Fruit fly (Drosophila melanogaster): Measurements from ENCODE around the gene CG7264.

Gene CG7264

dm6 chr3L:11819639-11820456, 9.0 kb upstream of the CG7264 start:
- TF ChIP-seq toe (GFP tag; optimal IDR thresholded peaks at IDR 0.05) (peak; percentile 24), Clk (GFP tag; optimal IDR thresholded peaks at IDR 0.05) (no peak), Mnt (GFP tag; optimal IDR thresholded peaks at IDR 0.05) (peak; percentile 89), CG11617 (GFP tag; optimal IDR thresholded peaks at IDR 0.05) (peak; percentile 37), CG12768 (GFP tag; optimal IDR thresholded peaks at IDR 0.05) (peak; percentile 12), CG1620 (GFP tag; optimal IDR thresholded peaks at IDR 0.05) (peak; percentile 33), CG33017 (tag; optimal IDR thresholded peaks at IDR 0.05) (peak; percentile 60), CG7045 (GFP tag; optimal IDR thresholded peaks at IDR 0.05) (peak; percentile 32), ovo (GFP tag; optimal IDR thresholded peaks at IDR 0.05) (peak; percentile 83), kay (GFP tag; ENCODE audit: borderline replicate concordance) (peak; percentile 99), CG5204 (GFP tag; optimal IDR thresholded peaks at IDR 0.05) (no peak), Crg-1 (GFP tag; optimal IDR thresholded peaks at IDR 0.05) (no peak), CG7101 (tag; optimal IDR thresholded peaks at IDR 0.05) (peak; percentile 51), cic (GFP tag; optimal IDR thresholded peaks at IDR 0.05) (peak; percentile 91), CG14711 (tag; optimal IDR thresholded peaks at IDR 0.05) (no peak), tj (GFP tag; optimal IDR thresholded peaks at IDR 0.05) (peak; percentile 99), bab1 (GFP tag; optimal IDR thresholded peaks at IDR 0.05) (peak; percentile 64), cnc (optimal IDR thresholded peaks at IDR 0.05) (peak; percentile 65 to 92), pad (GFP tag; optimal IDR thresholded peaks at IDR 0.05) (no peak), Hr96 (GFP tag; optimal IDR thresholded peaks at IDR 0.05) (peak; percentile 30)

- TF ChIP-seq CG7045 (GFP tag; optimal IDR thresholded peaks at IDR 0.05) (no peak), CG12768 (GFP tag; optimal IDR thresholded peaks at IDR 0.05) (no peak), tj (GFP tag; optimal IDR thresholded peaks at IDR 0.05) (no peak), Clk (GFP tag; optimal IDR thresholded peaks at IDR 0.05) (no peak), bab1 (GFP tag; optimal IDR thresholded peaks at IDR 0.05) (no peak), Mnt (GFP tag; optimal IDR thresholded peaks at IDR 0.05) (no peak), cic (GFP tag; optimal IDR thresholded peaks at IDR 0.05) (no peak), cnc (optimal IDR thresholded peaks at IDR 0.05) (no peak), CG5204 (GFP tag; optimal IDR thresholded peaks at IDR 0.05) (no peak), CG14711 (tag; optimal IDR thresholded peaks at IDR 0.05) (no peak), pad (GFP tag; optimal IDR thresholded peaks at IDR 0.05) (no peak), Hr96 (GFP tag; optimal IDR thresholded peaks at IDR 0.05) (no peak), ovo (GFP tag; optimal IDR thresholded peaks at IDR 0.05) (no peak), CG7101 (tag; optimal IDR thresholded peaks at IDR 0.05) (no peak), kay (GFP tag; ENCODE audit: borderline replicate concordance) (no peak), CG1620 (GFP tag; optimal IDR thresholded peaks at IDR 0.05) (no peak), toe (GFP tag; optimal IDR thresholded peaks at IDR 0.05) (no peak), CG33017 (tag; optimal IDR thresholded peaks at IDR 0.05) (no peak), Crg-1 (GFP tag; optimal IDR thresholded peaks at IDR 0.05) (no peak), CG11617 (GFP tag; optimal IDR thresholded peaks at IDR 0.05) (no peak)
These were observed 6.9 kb upstream of the CG7264 start, which contains the start of the genes CG11597 and CG5946 for dm6 chr3L:11821723-11822445. CG11597 (minus strand) TSS chr3L:11822275. CG5946 (minus strand) TSS chr3L:11822275.

DNA sequence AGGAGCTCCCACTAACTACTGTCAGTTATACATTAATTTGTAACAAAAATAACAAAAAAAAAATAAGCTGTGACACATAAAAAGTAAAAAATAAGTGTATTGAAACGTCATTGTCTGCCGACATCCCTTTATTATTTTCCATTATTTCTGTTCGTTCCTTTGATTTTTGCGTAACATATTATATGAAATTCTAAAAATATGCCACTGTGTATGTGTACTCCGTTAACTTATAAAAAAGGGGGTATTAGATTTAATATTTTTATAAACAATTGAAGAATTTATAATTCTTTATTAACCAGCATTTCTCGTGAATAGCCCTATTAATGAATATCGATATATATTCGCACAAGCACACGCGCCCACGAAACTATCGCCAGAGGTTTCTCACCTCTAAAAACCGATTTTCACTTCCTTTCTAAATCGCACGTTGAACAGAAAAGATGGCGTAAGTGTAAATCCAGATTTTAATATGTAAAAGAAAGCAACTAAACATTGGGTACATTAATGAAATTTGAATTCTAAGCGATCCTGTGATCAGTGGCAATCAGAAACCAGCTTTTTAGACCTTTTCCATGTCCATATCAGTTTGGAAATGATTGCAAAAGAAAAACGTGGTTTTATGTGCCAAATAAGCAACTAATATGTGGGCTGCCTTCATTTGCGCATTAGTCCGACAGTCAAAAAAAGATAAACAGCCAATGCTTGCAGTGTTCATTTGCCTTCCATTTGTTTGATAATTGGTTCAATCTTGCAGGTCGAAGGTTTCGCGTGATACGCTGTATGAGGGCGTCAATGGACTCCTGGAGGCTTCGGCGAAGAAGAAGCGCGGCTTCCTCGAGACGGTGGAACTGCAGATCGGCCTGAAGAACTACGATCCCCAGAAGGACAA, 6.1 kb upstream of the CG7264 start, which contains the start of gene RpL10Ab:
TSS of gene RpL10Ab (plus strand) at position 406 of the 889 bp plus-strand sequence.
- TF ChIP-seq Mnt (GFP tag; optimal IDR thresholded peaks at IDR 0.05) (peak; percentile 88), pad (GFP tag; optimal IDR thresholded peaks at IDR 0.05) (peak; percentile 49), tj (GFP tag; optimal IDR thresholded peaks at IDR 0.05) (peak; percentile 26), cic (GFP tag; optimal IDR thresholded peaks at IDR 0.05) (no peak), kay (GFP tag; ENCODE audit: borderline replicate concordance) (peak; percentile 89), CG33017 (tag; optimal IDR thresholded peaks at IDR 0.05) (peak; percentile 58), CG11617 (GFP tag; optimal IDR thresholded peaks at IDR 0.05) (peak; percentile 73), bab1 (GFP tag; optimal IDR thresholded peaks at IDR 0.05) (peak; percentile 72), ovo (GFP tag; optimal IDR thresholded peaks at IDR 0.05) (peak; percentile 51), Clk (GFP tag; optimal IDR thresholded peaks at IDR 0.05) (no peak), CG1620 (GFP tag; optimal IDR thresholded peaks at IDR 0.05) (peak; percentile 77), Crg-1 (GFP tag; optimal IDR thresholded peaks at IDR 0.05) (no peak), CG7045 (GFP tag; optimal IDR thresholded peaks at IDR 0.05) (peak; percentile 15), CG5204 (GFP tag; optimal IDR thresholded peaks at IDR 0.05) (peak; percentile 24), toe (GFP tag; optimal IDR thresholded peaks at IDR 0.05) (peak; percentile 60), cnc (optimal IDR thresholded peaks at IDR 0.05) (no peak), CG14711 (tag; optimal IDR thresholded peaks at IDR 0.05) (peak; percentile 40), CG12768 (GFP tag; optimal IDR thresholded peaks at IDR 0.05) (peak; percentile 38), CG7101 (tag; optimal IDR thresholded peaks at IDR 0.05) (peak; percentile 72), Hr96 (GFP tag; optimal IDR thresholded peaks at IDR 0.05) (peak; percentile 50)

- TF ChIP-seq CG7045 (GFP tag; optimal IDR thresholded peaks at IDR 0.05) (no peak), tj (GFP tag; optimal IDR thresholded peaks at IDR 0.05) (no peak), Crg-1 (GFP tag; optimal IDR thresholded peaks at IDR 0.05) (no peak)
These were observed 3.2 kb upstream of the CG7264 start, which contains the start of gene CG32095 for dm6 chr3L:11825560-11826153. CG32095 (minus strand) TSS chr3L:11825732.

Data from whole organism, adult.